Fruit fly (Drosophila melanogaster) whole organism, pupa: Measurements from ENCODE around the gene Cpr72Eb.

Source experiments
- CG10348 ChIP-seq: fragments of 200-800 bp; sonication (Bioruptor generic); IDR thresholded peaks from 2 replicates; pipeline ENCODE4 v1.3.6; 2022; ENCODE audit warnings: missing biosample characterization, missing genetic modification characterization
- CG12605 ChIP-seq: fragments of 200-800 bp; sonication (Bioruptor generic); IDR thresholded peaks from 2 replicates; pipeline ENCODE4 v1.3.6; 2022; ENCODE audit warnings: missing biosample characterization, missing genetic modification characterization
- CG14655 ChIP-seq: fragments of 200-800 bp; sonication (Bioruptor generic); optimal IDR thresholded peaks from 3 replicates; lab custom pipeline; 2017; ENCODE audit warnings: mild to moderate bottlenecking, missing biosample characterization, missing genetic modification reagents, missing genetic modification characterization
- CG17806 ChIP-seq: fragments of 200-800 bp; sonication (Bioruptor generic); optimal IDR thresholded peaks from 2 replicates; lab custom pipeline; 2018; ENCODE audit warnings: missing biosample characterization, mild to moderate bottlenecking, missing genetic modification characterization, moderate library complexity
- CG34367 ChIP-seq: fragments of 200-800 bp; sonication (Bioruptor generic); optimal IDR thresholded peaks from 2 replicates; lab custom pipeline; 2018; ENCODE audit warnings: missing biosample characterization, mild to moderate bottlenecking, missing genetic modification characterization
- CG4496 ChIP-seq: fragments of 200-800 bp; sonication (Bioruptor generic); IDR thresholded peaks from 3 replicates; pipeline ENCODE4 v1.3.6; 2022; ENCODE audit warnings: missing biosample characterization, missing genetic modification characterization
- CG8301 ChIP-seq: fragments of 200-800 bp; sonication (Bioruptor generic); optimal IDR thresholded peaks from 2 replicates; lab custom pipeline; 2018; ENCODE audit warnings: missing biosample characterization, mild to moderate bottlenecking, missing genetic modification characterization
- CG9948 ChIP-seq: fragments of 200-800 bp; sonication (Bioruptor generic); optimal IDR thresholded peaks from 2 replicates; lab custom pipeline; 2018; ENCODE audit warnings: missing biosample characterization, mild to moderate bottlenecking, missing genetic modification characterization, moderate library complexity
- D1 ChIP-seq: fragments of 200-800 bp; sonication (Bioruptor generic); optimal IDR thresholded peaks from 2 replicates; lab custom pipeline; 2018; ENCODE audit warnings: missing biosample characterization, mild to moderate bottlenecking, missing genetic modification characterization, moderate library complexity
- EcR ChIP-seq: fragments of 200-800 bp; sonication (Bioruptor generic); optimal IDR thresholded peaks from 3 replicates; lab custom pipeline; 2019; ENCODE audit warnings: missing biosample characterization, missing genetic modification characterization, mild to moderate bottlenecking, moderate library complexity, missing genetic modification reagents
- gl ChIP-seq: fragments of 200-800 bp; sonication (Bioruptor generic); optimal IDR thresholded peaks from 2 replicates; lab custom pipeline; 2018; ENCODE audit warnings: missing biosample characterization, mild to moderate bottlenecking, missing genetic modification characterization
- rn ChIP-seq: fragments of 200-800 bp; sonication (Bioruptor generic); IDR thresholded peaks from 2 replicates; pipeline ENCODE4 v1.3.6; 2022; ENCODE audit warnings: missing biosample characterization, missing genetic modification characterization

DNA sequence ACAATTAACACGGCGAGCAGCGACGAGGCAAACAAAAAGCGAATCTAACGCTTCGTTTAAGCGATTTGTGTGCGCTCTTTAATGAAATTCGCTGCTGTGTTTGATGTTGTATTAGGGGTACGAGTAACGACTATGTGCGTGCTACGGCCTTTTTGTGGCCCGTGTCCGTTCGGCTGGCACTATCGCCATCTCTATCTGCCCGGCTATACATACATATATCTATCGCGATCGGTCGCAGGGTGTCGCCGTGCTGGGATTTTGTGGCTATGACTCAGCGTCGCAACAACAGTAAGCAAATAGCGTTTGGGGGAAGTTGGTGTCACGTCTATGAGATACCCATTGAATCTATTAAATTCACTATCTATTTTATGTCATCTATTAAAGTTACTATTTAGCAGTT, 29.0 kb downstream of the Cpr72Eb start:
- TF ChIP-seq CG10348 (GFP tag; lab: Robert Waterston, UW) (no peak), CG9948 (tag; lab: Kevin White, UChicago) (no peak), D1 (tag; lab: Kevin White, UChicago) (no peak), CG4496 (GFP tag; lab: Robert Waterston, UW) (no peak), CG17806 (tag; lab: Kevin White, UChicago) (no peak), rn (GFP tag; lab: Robert Waterston, UW) (no peak), gl (tag; lab: Kevin White, UChicago) (no peak), CG34367 (tag; lab: Kevin White, UChicago) (no peak), EcR (GFP tag; lab: Kevin White, UChicago) (no peak), CG12605 (GFP tag; lab: Robert Waterston, UW) (no peak), CG8301 (tag; lab: Kevin White, UChicago) (no peak), CG14655 (no peak)
